Worm (Caenorhabditis elegans): ENCODE results near the gene mel-32.

The mel-32 gene

ce11 chrIII:6476380-6476779 lies 33.6 kb upstream of the mel-32 start:
- no peak for TF ChIP-seq nhr-237 (tag; optimal IDR thresholded peaks at IDR 0.05)
- no peak for TF ChIP-seq nhr-12 (tag; optimal IDR thresholded peaks at IDR 0.05)
- TF ChIP-seq peb-1 (tag; optimal IDR thresholded peaks at IDR 0.05) = no peak
- TF ChIP-seq blmp-1 (tag; optimal IDR thresholded peaks at IDR 0.05; ENCODE audit: insufficient read depth) = no peak
- TF ChIP-seq Y55F3AM.14 (GFP tag; optimal IDR thresholded peaks at IDR 0.05) = no peak
- no peak for TF ChIP-seq F13H6.1 (tag; optimal IDR thresholded peaks at IDR 0.05)
- TF ChIP-seq elt-3 (tag; optimal IDR thresholded peaks at IDR 0.05) = no peak
- no peak for TF ChIP-seq egl-27 (tag; optimal IDR thresholded peaks at IDR 0.05)
- TF ChIP-seq mdl-1 (tag; optimal IDR thresholded peaks at IDR 0.05) = no peak
- no peak for TF ChIP-seq skn-1 (tag; optimal IDR thresholded peaks at IDR 0.05)
- TF ChIP-seq ztf-11 (tag; optimal IDR thresholded peaks at IDR 0.05) = no peak
- TF ChIP-seq C34F6.9 (tag; optimal IDR thresholded peaks at IDR 0.05) = no peak
- TF ChIP-seq nhr-21 (tag; optimal IDR thresholded peaks at IDR 0.05) = no peak
- no peak for TF ChIP-seq ama-1 (optimal IDR thresholded peaks at IDR 0.05)
- no peak for TF ChIP-seq ceh-16 (tag; optimal IDR thresholded peaks at IDR 0.05)
- no peak for TF ChIP-seq ztf-4 (tag; optimal IDR thresholded peaks at IDR 0.05)

- no peak for TF ChIP-seq nhr-129 (tag; optimal IDR thresholded peaks at IDR 0.05)
- TF ChIP-seq nhr-6 (tag; optimal IDR thresholded peaks at IDR 0.05) = no peak
- no peak for TF ChIP-seq ztf-1 (GFP tag; conservative IDR thresholded peaks at IDR 0.05)
- no peak for TF ChIP-seq unc-55 (GFP tag; optimal IDR thresholded peaks at IDR 0.05)
- TF ChIP-seq gmeb-1 (tag; optimal IDR thresholded peaks at IDR 0.05) = no peak
- no peak for TF ChIP-seq nhr-25 (tag; optimal IDR thresholded peaks at IDR 0.05)
Measured at ce11 chrIII:6471451-6471850, 28.7 kb upstream of the mel-32 start, which contains the start of gene wht-6. Gene wht-6, plus strand, starts transcription at chrIII:6471751.

- TF ChIP-seq nhr-6 (tag; optimal IDR thresholded peaks at IDR 0.05) (no peak), aly-2 (tag; optimal IDR thresholded peaks at IDR 0.05) (no peak), unc-39 (tag; optimal IDR thresholded peaks at IDR 0.05) (no peak), snpc-4 (tag; optimal IDR thresholded peaks at IDR 0.05) (no peak), sma-3 (GFP tag; optimal IDR thresholded peaks at IDR 0.05) (no peak), crh-2 (tag; optimal IDR thresholded peaks at IDR 0.05) (no peak), nhr-129 (tag; optimal IDR thresholded peaks at IDR 0.05) (no peak)
Measured at ce11 chrIII:6467005-6467404, 24.2 kb upstream of the mel-32 start, which contains the start of gene T26A5.2. Gene T26A5.2, plus strand, starts transcription at chrIII:6467305.

- TF ChIP-seq unc-55 (GFP tag; optimal IDR thresholded peaks at IDR 0.05) (no peak), unc-39 (tag; optimal IDR thresholded peaks at IDR 0.05) (no peak), ZK546.5 (tag; optimal IDR thresholded peaks at IDR 0.05) (no peak), C34F6.9 (tag; optimal IDR thresholded peaks at IDR 0.05) (no peak), snpc-4 (tag; optimal IDR thresholded peaks at IDR 0.05) (no peak)
Measured at ce11 chrIII:6464913-6465312, 22.1 kb upstream of the mel-32 start, which contains the start of gene nduf-2.2. Gene nduf-2.2, plus strand, starts transcription at chrIII:6465222.

- TF ChIP-seq nhr-12 (tag; optimal IDR thresholded peaks at IDR 0.05) (no peak), blmp-1 (tag; optimal IDR thresholded peaks at IDR 0.05; ENCODE audit: insufficient read depth) (peak; percentile 65), nhr-129 (tag; optimal IDR thresholded peaks at IDR 0.05) (peak; percentile 83), fos-1 (tag; optimal IDR thresholded peaks at IDR 0.05) (peak; percentile 98), ZK546.5 (tag; optimal IDR thresholded peaks at IDR 0.05) (no peak), lsy-2 (tag; optimal IDR thresholded peaks at IDR 0.05) (peak; percentile 75 to 83), unc-55 (GFP tag; optimal IDR thresholded peaks at IDR 0.05) (peak; percentile 85), alr-1 (tag; optimal IDR thresholded peaks at IDR 0.05) (no peak), nhr-21 (tag; optimal IDR thresholded peaks at IDR 0.05) (peak; percentile 86), ceh-16 (tag; optimal IDR thresholded peaks at IDR 0.05) (peak; percentile 62), snpc-4 (tag; optimal IDR thresholded peaks at IDR 0.05) (peak; percentile 40), sma-3 (GFP tag; optimal IDR thresholded peaks at IDR 0.05) (peak; percentile 91), zag-1 (tag; optimal IDR thresholded peaks at IDR 0.05) (peak; percentile 73), nhr-6 (tag; optimal IDR thresholded peaks at IDR 0.05) (peak; percentile 10), mdl-1 (tag; optimal IDR thresholded peaks at IDR 0.05) (peak; percentile 85 to 92), peb-1 (tag; optimal IDR thresholded peaks at IDR 0.05) (peak; percentile 1), Y55F3AM.14 (GFP tag; optimal IDR thresholded peaks at IDR 0.05) (peak; percentile 89), crh-2 (tag; optimal IDR thresholded peaks at IDR 0.05) (peak; percentile 88), C34F6.9 (tag; optimal IDR thresholded peaks at IDR 0.05) (peak; percentile 79), ztf-4 (tag; optimal IDR thresholded peaks at IDR 0.05) (peak; percentile 43), F13H6.1 (tag; optimal IDR thresholded peaks at IDR 0.05) (peak; percentile 94), nhr-77 (tag; optimal IDR thresholded peaks at IDR 0.05) (no peak), elt-1 (tag; optimal IDR thresholded peaks at IDR 0.05) (no peak), skn-1 (tag; optimal IDR thresholded peaks at IDR 0.05) (no peak), sem-4 (tag; optimal IDR thresholded peaks at IDR 0.05) (peak; percentile 68), ama-1 (optimal IDR thresholded peaks at IDR 0.05) (peak; percentile 85), ztf-1 (GFP tag; conservative IDR thresholded peaks at IDR 0.05) (no peak), ceh-82 (tag; optimal IDR thresholded peaks at IDR 0.05) (peak; percentile 66), unc-62 (GFP tag; optimal IDR thresholded peaks at IDR 0.05) (no peak), lin-13 (GFP tag; optimal IDR thresholded peaks at IDR 0.05) (peak; percentile 66), lin-11 (tag; optimal IDR thresholded peaks at IDR 0.05) (peak; percentile 67), sma-9 (GFP tag; optimal IDR thresholded peaks at IDR 0.05) (peak; percentile 80), sma-9 (tag; optimal IDR thresholded peaks at IDR 0.05) (no peak), mab-5 (tag; optimal IDR thresholded peaks at IDR 0.05) (peak; percentile 79), gmeb-1 (tag; optimal IDR thresholded peaks at IDR 0.05) (peak; percentile 85)
Measured at ce11 chrIII:6464113-6464571, 21.3 kb upstream of the mel-32 start.

Measured in whole organism, L2 larva.